Worm (Caenorhabditis elegans): ENCODE data around the gene ugt-51.

ce11 chrV:5158302-5158701, 18.8 kb downstream of the ugt-51 start, which contains the start of gene abu-15:
- no peak for TF ChIP-seq ceh-63 (GFP tag; optimal IDR thresholded peaks at IDR 0.05)
- TF ChIP-seq pag-3 (tag; optimal IDR thresholded peaks at IDR 0.05; ENCODE audit: borderline replicate concordance, insufficient read depth) = no peak
- TF ChIP-seq ceh-82 (tag; optimal IDR thresholded peaks at IDR 0.05) = no peak
- no peak for TF ChIP-seq ces-1 (GFP tag; optimal IDR thresholded peaks at IDR 0.05)
- no peak for TF ChIP-seq elt-2 (tag; optimal IDR thresholded peaks at IDR 0.05)
